Worm (Caenorhabditis elegans) whole organism, young adult: ENCODE results near the gene K08F11.1.
"Not testable (repeated sequence)": the region's sequence is repeated elsewhere in the genome, so short reads cannot be mapped to it uniquely, and the experiment has no call there.

ENCODE experiments used
- B0019.2 ChIP-seq: fragments of 200-800 bp; sonication (Bioruptor generic); conservative IDR thresholded peaks from 2 replicates; pipeline ENCODE4 v1.3.6; 2022; ENCODE audit warnings: missing genetic modification reagents, missing genetic modification characterization, missing compliant biosample characterization
- B0035.1 ChIP-seq: sonication (generic microtip); optimal IDR thresholded peaks from 2 replicates; lab custom pipeline; 2016; ENCODE audit warnings: missing genetic modification characterization, mild to moderate bottlenecking, missing compliant biosample characterization, missing genotype, missing genetic modification reagents
- B0261.1 ChIP-seq: sonication (generic microtip); optimal IDR thresholded peaks from 2 replicates; lab custom pipeline; 2016; ENCODE audit warnings: mild to moderate bottlenecking, missing genetic modification characterization, moderate library complexity, missing compliant biosample characterization
- C06A6.2 ChIP-seq: fragments of 200-800 bp; sonication (Bioruptor generic); conservative IDR thresholded peaks from 2 replicates; pipeline ENCODE4 v1.3.6; 2022; ENCODE audit warnings: missing genetic modification characterization, missing compliant biosample characterization
- C17E4.6 ChIP-seq: fragments of 200-800 bp; sonication (Bioruptor generic); IDR thresholded peaks from 2 replicates; pipeline ENCODE4 v1.3.6; 2022; ENCODE audit warnings: missing genetic modification reagents, missing genetic modification characterization, missing compliant biosample characterization
- F39B2.1 ChIP-seq: fragments of 200-800 bp; sonication (Bioruptor generic); IDR thresholded peaks from 2 replicates; pipeline ENCODE4 v1.3.6; 2022; ENCODE audit warnings: missing genetic modification reagents, missing genetic modification characterization, missing compliant biosample characterization
- K11D2.4 ChIP-seq: fragments of 200-800 bp; sonication (Bioruptor generic); IDR thresholded peaks from 2 replicates; pipeline ENCODE4 v1.3.6; 2022; ENCODE audit warnings: missing genetic modification reagents, missing genetic modification characterization, missing compliant biosample characterization
- Y53F4B.3 ChIP-seq: fragments of 200-800 bp; sonication (Bioruptor generic); IDR thresholded peaks from 2 replicates; pipeline ENCODE4 v1.3.6; 2022; ENCODE audit warnings: missing genetic modification reagents, missing genetic modification characterization, missing compliant biosample characterization
- Y53G8AR.9 ChIP-seq: fragments of 200-800 bp; sonication (Bioruptor generic); conservative IDR thresholded peaks from 2 replicates; pipeline ENCODE4 v1.3.6; 2022; ENCODE audit warnings: missing genetic modification reagents, missing genetic modification characterization, missing compliant biosample characterization
- Y67H2A.10 ChIP-seq: fragments of 200-800 bp; sonication (Bioruptor generic); conservative IDR thresholded peaks from 2 replicates; pipeline ENCODE4 v1.3.6; 2022; ENCODE audit warnings: missing genetic modification reagents, missing genetic modification characterization, missing compliant biosample characterization
- Y79H2A.3 ChIP-seq: fragments of 200-800 bp; sonication (Bioruptor generic); conservative IDR thresholded peaks from 2 replicates; pipeline ENCODE4 v1.3.6; 2022; ENCODE audit warnings: missing genetic modification reagents, missing genetic modification characterization, missing compliant biosample characterization
- aptf-2 ChIP-seq: fragments of 200-800 bp; sonication (Bioruptor generic); conservative IDR thresholded peaks from 2 replicates; pipeline ENCODE4 v1.3.6; 2022; ENCODE audit warnings: missing genetic modification reagents, missing genetic modification characterization, missing compliant biosample characterization
- atf-7 ChIP-seq: sonication (generic microtip); optimal IDR thresholded peaks from 2 replicates; lab custom pipeline; 2017; ENCODE audit warnings: mild to moderate bottlenecking, missing genetic modification characterization, missing compliant biosample characterization
- athp-1 ChIP-seq: sonication (generic microtip); optimal IDR thresholded peaks from 2 replicates; lab custom pipeline; 2017; ENCODE audit warnings: mild to moderate bottlenecking, missing genetic modification characterization, missing compliant biosample characterization
- attf-5 ChIP-seq: fragments of 200-800 bp; sonication (Bioruptor generic); optimal IDR thresholded peaks from 2 replicates; lab custom pipeline; 2018; ENCODE audit warnings: mild to moderate bottlenecking, missing genetic modification characterization, missing compliant biosample characterization
- attf-6 ChIP-seq: fragments of 200-800 bp; sonication (Bioruptor generic); IDR thresholded peaks from 2 replicates; pipeline ENCODE4 v1.3.6; 2022; ENCODE audit warnings: missing genetic modification reagents, missing genetic modification characterization, missing compliant biosample characterization
- bed-2 ChIP-seq: fragments of 200-800 bp; sonication (Bioruptor generic); IDR thresholded peaks from 2 replicates; pipeline ENCODE4 v1.3.6; 2022; ENCODE audit warnings: missing genetic modification reagents, missing genetic modification characterization, missing compliant biosample characterization
- cebp-2 ChIP-seq: fragments of 200-800 bp; sonication (Bioruptor generic); IDR thresholded peaks from 2 replicates; pipeline ENCODE4 v1.3.6; 2022; ENCODE audit warnings: missing genetic modification characterization, missing compliant biosample characterization
- ceh-100 ChIP-seq: fragments of 200-800 bp; sonication (Bioruptor generic); IDR thresholded peaks from 2 replicates; pipeline ENCODE4 v1.3.6; 2022; ENCODE audit warnings: missing genetic modification reagents, missing genetic modification characterization, missing compliant biosample characterization
- ceh-27 ChIP-seq: fragments of 200-800 bp; sonication (Bioruptor generic); optimal IDR thresholded peaks from 2 replicates; lab custom pipeline; 2018; ENCODE audit warnings: mild to moderate bottlenecking, missing genetic modification characterization, moderate library complexity, missing compliant biosample characterization
- ceh-91 ChIP-seq: fragments of 200-800 bp; sonication (Bioruptor generic); IDR thresholded peaks from 2 replicates; pipeline ENCODE4 v1.3.6; 2022; ENCODE audit warnings: missing genetic modification reagents, missing genetic modification characterization, missing compliant biosample characterization
- chd-7 ChIP-seq: sonication (generic microtip); optimal IDR thresholded peaks from 2 replicates; lab custom pipeline; 2016; ENCODE audit warnings: mild to moderate bottlenecking, missing genetic modification characterization, moderate library complexity, missing compliant biosample characterization
- die-1 ChIP-seq: sonication (generic microtip); optimal IDR thresholded peaks from 2 replicates; lab custom pipeline; 2016; ENCODE audit warnings: missing genotype, mild to moderate bottlenecking, missing genetic modification characterization, missing compliant biosample characterization
- egrh-3 ChIP-seq: fragments of 200-800 bp; sonication (Bioruptor generic); IDR thresholded peaks from 2 replicates; pipeline ENCODE4 v1.3.6; 2022; ENCODE audit warnings: missing genetic modification reagents, missing genetic modification characterization, missing compliant biosample characterization
- ekl-4 ChIP-seq: fragments of 200-800 bp; sonication (Bioruptor generic); IDR thresholded peaks from 2 replicates; pipeline ENCODE4 v1.3.6; 2022; ENCODE audit warnings: missing genetic modification reagents, missing genetic modification characterization, missing compliant biosample characterization
- ets-4 ChIP-seq: fragments of 200-800 bp; sonication (Bioruptor generic); optimal IDR thresholded peaks from 2 replicates; lab custom pipeline; 2018; ENCODE audit warnings: mild to moderate bottlenecking, missing genetic modification characterization, missing compliant biosample characterization
- hmg-20 ChIP-seq: fragments of 200-800 bp; sonication (Bioruptor generic); IDR thresholded peaks from 2 replicates; pipeline ENCODE4 v1.3.6; 2022; ENCODE audit warnings: missing genetic modification reagents, missing genetic modification characterization, missing compliant biosample characterization
- let-526 ChIP-seq: fragments of 200-800 bp; sonication (Bioruptor generic); IDR thresholded peaks from 2 replicates; pipeline ENCODE4 v1.3.6; 2022; ENCODE audit warnings: missing genetic modification reagents, missing genetic modification characterization, missing compliant biosample characterization
- let-607 ChIP-seq, 2 experiments: fragments of 200-800 bp in 1 of 2; sonication (Bioruptor generic) in 1 of 2; sonication (generic microtip) in 1 of 2; optimal IDR thresholded peaks; 2 replicates each; lab custom pipeline; 2016 to 2018; ENCODE audit warnings: mild to moderate bottlenecking in 2 of 2, missing compliant biosample characterization in 2 of 2, missing genetic modification characterization in 2 of 2, moderate library complexity in 2 of 2, missing genotype in 1 of 2
- lin-26 ChIP-seq: fragments of 200-800 bp; sonication (Bioruptor generic); IDR thresholded peaks from 2 replicates; pipeline ENCODE4 v1.3.6; 2022; ENCODE audit warnings: missing genetic modification reagents, missing genetic modification characterization, missing compliant biosample characterization
- lin-40 ChIP-seq: sonication (generic microtip); optimal IDR thresholded peaks from 2 replicates; lab custom pipeline; 2016; ENCODE audit warnings: missing genetic modification characterization, mild to moderate bottlenecking, missing compliant biosample characterization, missing genotype, missing genetic modification reagents
- lin-54 ChIP-seq: fragments of 200-800 bp; sonication (Bioruptor generic); optimal IDR thresholded peaks from 2 replicates; lab custom pipeline; 2018; ENCODE audit warnings: mild to moderate bottlenecking, missing genetic modification characterization, missing compliant biosample characterization
- madf-10 ChIP-seq: sonication (generic microtip); optimal IDR thresholded peaks from 2 replicates; lab custom pipeline; 2016; ENCODE audit warnings: mild to moderate bottlenecking, missing genetic modification characterization, missing compliant biosample characterization
- madf-8 ChIP-seq: fragments of 200-800 bp; sonication (Bioruptor generic); conservative IDR thresholded peaks from 2 replicates; pipeline ENCODE4 v1.3.6; 2022; ENCODE audit warnings: missing genetic modification reagents, missing genetic modification characterization, missing compliant biosample characterization
- mcd-1 ChIP-seq: fragments of 200-800 bp; sonication (Bioruptor generic); IDR thresholded peaks from 2 replicates; pipeline ENCODE4 v1.3.6; 2022; ENCODE audit warnings: missing genetic modification reagents, missing genetic modification characterization, missing compliant biosample characterization
- nfya-2 ChIP-seq: fragments of 200-800 bp; sonication (Bioruptor generic); IDR thresholded peaks from 2 replicates; pipeline ENCODE4 v1.3.6; 2022; ENCODE audit warnings: missing genetic modification reagents, missing genetic modification characterization, missing compliant biosample characterization
- nhr-120 ChIP-seq: fragments of 200-800 bp; sonication (Bioruptor generic); IDR thresholded peaks from 2 replicates; pipeline ENCODE4 v1.3.6; 2022; ENCODE audit warnings: missing genetic modification characterization, missing compliant biosample characterization
- nhr-80 ChIP-seq: sonication (generic microtip); optimal IDR thresholded peaks from 2 replicates; lab custom pipeline; 2016; ENCODE audit warnings: missing genetic modification characterization, missing compliant biosample characterization
- rcor-1 ChIP-seq: fragments of 200-800 bp; sonication (Bioruptor generic); IDR thresholded peaks from 2 replicates; pipeline ENCODE4 v1.3.6; 2022; ENCODE audit warnings: missing genetic modification reagents, missing genetic modification characterization, missing compliant biosample characterization
- rec-8 ChIP-seq, 2 experiments: sonication (generic microtip); optimal IDR thresholded peaks; 2 replicates each; lab custom pipeline; 2016; ENCODE audit warnings: mild to moderate bottlenecking in 2 of 2, missing genetic modification characterization in 2 of 2, missing genetic modification reagents in 2 of 2, missing genotype in 2 of 2, missing biosample characterization in 1 of 2, missing compliant biosample characterization in 1 of 2, moderate library complexity in 1 of 2
- sea-2 ChIP-seq: fragments of 200-800 bp; sonication (Bioruptor generic); IDR thresholded peaks from 2 replicates; pipeline ENCODE4 v1.3.6; 2022; ENCODE audit warnings: missing genetic modification characterization, missing compliant biosample characterization
- snpc-4 ChIP-seq, 5 experiments: fragments of 150-350 bp in 1 of 5; sonication (generic microtip) in 4 of 5; optimal IDR thresholded peaks; 2 replicates each; lab custom pipeline; 2014 to 2018; ENCODE audit warnings: missing genetic modification characterization in 5 of 5, missing biosample characterization in 3 of 5, antibody characterized with exemption in 2 of 5, mild to moderate bottlenecking in 2 of 5, missing compliant biosample characterization in 2 of 5, missing genotype in 2 of 5, moderate library complexity in 2 of 5, missing genetic modification reagents in 1 of 5
- tbp1 ChIP-seq: fragments of 200-800 bp; sonication (Bioruptor generic); optimal IDR thresholded peaks from 2 replicates; lab custom pipeline; 2018; ENCODE audit warnings: mild to moderate bottlenecking, missing genetic modification characterization, missing compliant biosample characterization
- ztf-22 ChIP-seq: fragments of 200-800 bp; sonication (Bioruptor generic); optimal IDR thresholded peaks from 2 replicates; lab custom pipeline; 2018; ENCODE audit warnings: mild to moderate bottlenecking, missing genetic modification characterization, moderate library complexity, missing compliant biosample characterization
- ztf-26 ChIP-seq: sonication (generic microtip); optimal IDR thresholded peaks from 2 replicates; lab custom pipeline; 2017; ENCODE audit warnings: missing genetic modification characterization, missing compliant biosample characterization
- ztf-28 ChIP-seq: fragments of 200-800 bp; sonication (Bioruptor generic); IDR thresholded peaks from 2 replicates; pipeline ENCODE4 v1.3.6; 2022; ENCODE audit warnings: missing genetic modification reagents, missing genetic modification characterization, missing compliant biosample characterization
- ztf-3 ChIP-seq: fragments of 200-800 bp; sonication (Bioruptor generic); optimal IDR thresholded peaks from 2 replicates; lab custom pipeline; 2018; ENCODE audit warnings: mild to moderate bottlenecking, missing genetic modification characterization, missing compliant biosample characterization
- ztf-6 ChIP-seq: fragments of 200-800 bp; sonication (Bioruptor generic); IDR thresholded peaks from 2 replicates; pipeline ENCODE4 v1.3.6; 2022; ENCODE audit warnings: missing genetic modification reagents, missing genetic modification characterization, missing compliant biosample characterization

K08F11.1 gene

ce11 chrIV:4725478-4725920 is 837 bp downstream of the K08F11.1 start (continued):
- TF ChIP-seq let-607 (tag; optimal IDR thresholded peaks at IDR 0.05; lab: Kevin White, UChicago): peak; percentile 24 to 95
- peak; percentile 100 for TF ChIP-seq nhr-120
- TF ChIP-seq ets-4 (GFP tag; lab: Kevin White, UChicago): peak; percentile 23
- peak; percentile 99 for TF ChIP-seq C17E4.6 (GFP tag; lab: Robert Waterston, UW)
- TF ChIP-seq attf-6 (GFP tag; lab: Robert Waterston, UW): peak; percentile 83
- TF ChIP-seq K11D2.4 (GFP tag; lab: Robert Waterston, UW): peak; percentile 100
- TF ChIP-seq lin-26 (GFP tag; lab: Robert Waterston, UW): peak; percentile 96
- peak; percentile 6 for TF ChIP-seq die-1 (tag; lab: Kevin White, UChicago)
- peak; percentile 100 for TF ChIP-seq mcd-1 (GFP tag; lab: Robert Waterston, UW)
- TF ChIP-seq lin-54: peak; percentile 79
- peak; percentile 95 for TF ChIP-seq Y79H2A.3 (GFP tag; lab: Robert Waterston, UW)
- TF ChIP-seq aptf-2: peak; percentile 98
- TF ChIP-seq madf-10: peak; percentile 80
- peak; percentile 99 for TF ChIP-seq rcor-1 (GFP tag; lab: Robert Waterston, UW)
- TF ChIP-seq Y67H2A.10 (GFP tag; lab: Robert Waterston, UW): peak; percentile 97
- TF ChIP-seq lin-40 (tag; lab: Kevin White, UChicago): peak; percentile 95
- peak; percentile 94 for TF ChIP-seq ztf-26 (tag; lab: Kevin White, UChicago)
- peak; percentile 100 for TF ChIP-seq Y53G8AR.9
- peak; percentile 95 for TF ChIP-seq B0019.2 (GFP tag; lab: Robert Waterston, UW)
- TF ChIP-seq sea-2 (GFP tag; lab: Robert Waterston, UW): peak; percentile 99
- TF ChIP-seq cebp-2 (GFP tag; lab: Robert Waterston, UW): peak; percentile 99
- TF ChIP-seq B0261.1: peak; percentile 19
- TF ChIP-seq C06A6.2: peak; percentile 99
- peak; percentile 87 for TF ChIP-seq egrh-3 (GFP tag; lab: Robert Waterston, UW)
- peak; percentile 83 for TF ChIP-seq Y53F4B.3 (GFP tag; lab: Robert Waterston, UW)
- TF ChIP-seq ceh-91 (GFP tag; lab: Robert Waterston, UW): peak; percentile 98
- TF ChIP-seq ztf-6 (GFP tag; lab: Robert Waterston, UW): peak; percentile 99
- TF ChIP-seq let-526: peak; percentile 100
- TF ChIP-seq hmg-20 (GFP tag; lab: Robert Waterston, UW): peak; percentile 97
- peak; percentile 62 for TF ChIP-seq ztf-3
- TF ChIP-seq nfya-2: peak; percentile 98
- TF ChIP-seq ekl-4 (GFP tag; lab: Robert Waterston, UW): peak; percentile 99
- TF ChIP-seq atf-7: peak; percentile 80
- TF ChIP-seq bed-2 (GFP tag; lab: Robert Waterston, UW): peak; percentile 100
- TF ChIP-seq tbp1: peak; percentile 38
- TF ChIP-seq nhr-80: peak; percentile 74
- TF ChIP-seq madf-8 (GFP tag; lab: Robert Waterston, UW): peak; percentile 89
- TF ChIP-seq athp-1 (tag; lab: Kevin White, UChicago): peak; percentile 52
- TF ChIP-seq B0035.1 (tag; lab: Kevin White, UChicago): peak; percentile 76
- TF ChIP-seq snpc-4 (GFP tag; optimal IDR thresholded peaks at IDR 0.05; lab: Kevin White, UChicago): not testable (repeated sequence)
- peak in 2 of 4 experiments; percentile 74 to 78 for TF ChIP-seq snpc-4 (tag; optimal IDR thresholded peaks at IDR 0.05; lab: Kevin White, UChicago)
- TF ChIP-seq ztf-22 (GFP tag; lab: Kevin White, UChicago): peak; percentile 33
- peak in 1 of 2 experiments; percentile 27 for TF ChIP-seq rec-8 (tag; optimal IDR thresholded peaks at IDR 0.05; lab: Kevin White, UChicago)
- peak; percentile 67 for TF ChIP-seq chd-7 (tag; lab: Kevin White, UChicago)
- TF ChIP-seq ceh-27 (GFP tag; lab: Kevin White, UChicago): peak; percentile 42
- peak; percentile 95 for TF ChIP-seq ceh-100 (GFP tag; lab: Robert Waterston, UW)
- TF ChIP-seq F39B2.1 (GFP tag; lab: Robert Waterston, UW): peak; percentile 96
- TF ChIP-seq ztf-28 (GFP tag; lab: Robert Waterston, UW): peak; percentile 99
- TF ChIP-seq attf-5: peak; percentile 90
